Fruit fly (Drosophila melanogaster) whole organism, adult: ENCODE data around the gene CkIalpha.

Source experiments
- CG11617 ChIP-seq: fragments of 200-800 bp; sonication (Bioruptor generic); optimal IDR thresholded peaks from 2 replicates; lab custom pipeline; 2017; ENCODE audit warnings: mild to moderate bottlenecking, missing biosample characterization, missing genetic modification reagents, missing genetic modification characterization
- CG12768 ChIP-seq: fragments of 200-800 bp; sonication (Bioruptor generic); optimal IDR thresholded peaks from 2 replicates; lab custom pipeline; 2017; ENCODE audit warnings: missing biosample characterization, missing genetic modification characterization, mild to moderate bottlenecking, moderate library complexity, missing genetic modification reagents
- CG33017 ChIP-seq: fragments of 200-800 bp; sonication (Bioruptor generic); optimal IDR thresholded peaks from 2 replicates; lab custom pipeline; 2018; ENCODE audit warnings: missing biosample characterization, mild to moderate bottlenecking, missing genetic modification characterization, moderate library complexity
- cic ChIP-seq: fragments of 200-800 bp; sonication (Bioruptor generic); optimal IDR thresholded peaks from 2 replicates; lab custom pipeline; 2017; ENCODE audit warnings: missing biosample characterization, mild to moderate bottlenecking, missing genetic modification characterization, moderate library complexity
- cnc ChIP-seq, 2 experiments: fragments of >200 bp; optimal IDR thresholded peaks; 2 replicates each; lab custom pipeline; 2017
- kay ChIP-seq: fragments of 200-800 bp; sonication (Bioruptor generic); peaks from one replicate; lab custom pipeline; 2016; ENCODE audit warnings: missing biosample characterization, missing genetic modification characterization, borderline replicate concordance
- ovo ChIP-seq: fragments of 200-800 bp; sonication (Bioruptor generic); optimal IDR thresholded peaks from 2 replicates; lab custom pipeline; 2016; ENCODE audit warnings: missing biosample characterization, missing genetic modification characterization

DNA sequence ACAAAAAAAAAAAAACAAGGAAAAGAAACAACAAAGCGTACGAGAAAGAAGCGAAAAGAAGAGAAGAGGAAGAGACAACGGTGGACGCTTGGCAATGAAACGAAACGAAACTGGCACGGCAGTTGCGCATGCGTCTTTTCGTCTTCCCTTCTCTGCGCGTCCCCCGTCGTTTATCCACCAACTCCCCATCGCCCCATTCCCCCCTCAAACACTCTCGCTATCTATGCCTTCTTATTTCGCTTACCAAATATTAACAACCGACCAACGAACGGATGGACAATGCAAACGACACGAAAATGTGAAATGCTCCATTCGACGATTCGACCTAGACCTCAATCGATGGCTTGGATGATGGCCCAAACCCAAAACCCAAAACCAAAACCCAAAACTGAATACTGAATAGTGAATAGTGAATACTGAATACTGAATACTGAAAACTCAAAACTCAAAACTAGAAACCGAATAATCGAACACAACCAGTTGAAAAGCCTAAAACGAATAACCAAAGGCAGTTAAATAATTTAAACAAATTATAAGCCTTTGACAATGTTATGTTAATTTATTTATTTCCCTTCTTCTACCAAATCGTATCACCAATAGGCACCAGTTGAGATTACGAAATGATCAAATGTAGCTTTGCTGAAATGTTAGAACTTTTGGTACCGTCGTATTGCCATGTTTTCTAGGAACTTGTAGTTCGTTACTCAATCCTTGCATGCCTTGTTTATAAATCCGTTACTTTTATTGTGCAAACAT lies 17.3 kb downstream of the CkIalpha start:
- TF ChIP-seq ovo, result no peak
- no peak for TF ChIP-seq cnc (optimal IDR thresholded peaks at IDR 0.05; lab: Kevin White, UChicago)
- no peak for TF ChIP-seq kay (GFP tag; lab: Kevin White, UChicago)
- TF ChIP-seq CG12768 (GFP tag; lab: Kevin White, UChicago), result no peak
- no peak for TF ChIP-seq cic (GFP tag; lab: Kevin White, UChicago)
- TF ChIP-seq CG33017 (tag; lab: Kevin White, UChicago), result no peak
- no peak for TF ChIP-seq CG11617 (GFP tag; lab: Kevin White, UChicago)
